Worm (Caenorhabditis elegans): ENCODE results near the gene K09E9.4.
A peak's percentile ranks its signal among the peaks of the same experiment; 100 is the strongest.

The K09E9.4 gene

ce11 chrX:15640603-15641002 lies 10.4 kb upstream of the K09E9.4 start, which contains the start of gene K09E9.7:
TSS of gene K09E9.7 (plus strand) at chrX:15640903.
- TF ChIP-seq mes-4 (tag; optimal IDR thresholded peaks at IDR 0.05) (no peak), aptf-2 (GFP tag; conservative IDR thresholded peaks at IDR 0.05) (no peak), attf-5 (GFP tag; optimal IDR thresholded peaks at IDR 0.05) (no peak), hmg-20 (GFP tag; IDR thresholded peaks at IDR 0.05) (no peak), T26A5.8 (tag; optimal IDR thresholded peaks at IDR 0.05) (no peak), chd-7 (tag; optimal IDR thresholded peaks at IDR 0.05) (no peak), tbx-9 (tag; optimal IDR thresholded peaks at IDR 0.05; ENCODE audit: borderline replicate concordance) (no peak), snpc-3.4 (tag; optimal IDR thresholded peaks at IDR 0.05) (no peak)

ce11 chrX:15635107-15635506 lies 4.9 kb upstream of the K09E9.4 start:
- TF ChIP-seq dox-1 (GFP tag; IDR thresholded peaks at IDR 0.05) (0 out of 2 replicates have a peak, but pooled peaks have one; percentile 30), B0019.2 (GFP tag; conservative IDR thresholded peaks at IDR 0.05) (0 out of 2 replicates have a peak, but pooled peaks have one; percentile 14), hsf-1 (GFP tag; IDR thresholded peaks at IDR 0.05) (peak; percentile 95)

- TF ChIP-seq somi-1 (GFP tag; optimal IDR thresholded peaks at IDR 0.05), result peak; percentile 31
- no peak for TF ChIP-seq attf-6 (GFP tag; IDR thresholded peaks at IDR 0.05)
Observed at ce11 chrX:15633964-15634363, 3.7 kb upstream of the K09E9.4 start.

- TF ChIP-seq tbx-9 (tag; optimal IDR thresholded peaks at IDR 0.05; ENCODE audit: borderline replicate concordance) (no peak), F37B4.10 (GFP tag; IDR thresholded peaks at IDR 0.05) (no peak), nhr-179 (tag; optimal IDR thresholded peaks at IDR 0.05) (no peak), mcd-1 (GFP tag; IDR thresholded peaks at IDR 0.05) (0 out of 2 replicates have a peak, but pooled peaks have one; percentile 32), dox-1 (GFP tag; IDR thresholded peaks at IDR 0.05) (no peak), snpc-4 (GFP tag; optimal IDR thresholded peaks at IDR 0.05) (peak; percentile 20), snpc-4 (tag; optimal IDR thresholded peaks at IDR 0.05) (no peak), F23B12.7 (tag; optimal IDR thresholded peaks at IDR 0.05; ENCODE audit: insufficient read depth) (peak; percentile 6), bed-2 (GFP tag; IDR thresholded peaks at IDR 0.05) (no peak), ceh-58 (GFP tag; IDR thresholded peaks at IDR 0.05) (no peak), T07F8.4 (tag; optimal IDR thresholded peaks at IDR 0.05) (no peak), egrh-3 (GFP tag; IDR thresholded peaks at IDR 0.05) (peak; percentile 17; the same call in 1 of the 2 replicates), B0261.1 (tag; optimal IDR thresholded peaks at IDR 0.05) (no peak), sdz-38 (tag; optimal IDR thresholded peaks at IDR 0.05) (no peak), ztf-3 (GFP tag; optimal IDR thresholded peaks at IDR 0.05) (no peak), nhr-120 (GFP tag; IDR thresholded peaks at IDR 0.05) (no peak), hlh-26 (GFP tag; conservative IDR thresholded peaks at IDR 0.05) (no peak), C17E4.6 (GFP tag; IDR thresholded peaks at IDR 0.05) (no peak), B0035.1 (tag; optimal IDR thresholded peaks at IDR 0.05) (no peak), hrde-1 (tag; optimal IDR thresholded peaks at IDR 0.05; ENCODE audit: borderline replicate concordance) (no peak), nhr-80 (tag; optimal IDR thresholded peaks at IDR 0.05) (no peak), zfh-2 (GFP tag; conservative IDR thresholded peaks at IDR 0.05) (no peak; the same call in none of the 2 replicates), zim-3 (tag; optimal IDR thresholded peaks at IDR 0.05) (no peak), hmg-1.2 (GFP tag; IDR thresholded peaks at IDR 0.05) (0 out of 2 replicates have a peak, but pooled peaks have one; percentile 9), lin-54 (GFP tag; optimal IDR thresholded peaks at IDR 0.05) (no peak), nfya-2 (GFP tag; IDR thresholded peaks at IDR 0.05) (no peak), ztf-28 (GFP tag; IDR thresholded peaks at IDR 0.05) (no peak)
Observed at ce11 chrX:15630790-15631204, 557 bp upstream of the K09E9.4 start.
